Worm (Caenorhabditis elegans) whole organism, mixed stage, embryonic: ENCODE measurements around the gene F40E12.1.

Experiments
- M03D4.4 ChIP-seq: sonication (generic microtip); optimal IDR thresholded peaks from 2 replicates; lab custom pipeline; 2017; ENCODE audit warnings: mild to moderate bottlenecking, missing genetic modification characterization, missing compliant biosample characterization
- bed-3 ChIP-seq: fragments of 200-800 bp; sonication (Bioruptor generic); optimal IDR thresholded peaks from 3 replicates; lab custom pipeline; 2018; ENCODE audit warnings: mild to moderate bottlenecking, missing genetic modification characterization, moderate library complexity, missing compliant biosample characterization
- blmp-1 ChIP-seq: fragments of 150-350 bp; optimal IDR thresholded peaks from 2 replicates; lab custom pipeline; 2014; ENCODE audit warnings: missing biosample characterization, missing genetic modification characterization
- ceh-39 ChIP-seq: fragments of 150-350 bp; optimal IDR thresholded peaks from 2 replicates; lab custom pipeline; 2014; ENCODE audit warnings: missing biosample characterization, missing genetic modification characterization
- ceh-83 ChIP-seq: fragments of 200-800 bp; sonication (Bioruptor generic); optimal IDR thresholded peaks from 2 replicates; lab custom pipeline; 2018; ENCODE audit warnings: mild to moderate bottlenecking, missing genetic modification characterization, missing compliant biosample characterization
- ces-1 ChIP-seq: fragments of 150-350 bp; optimal IDR thresholded peaks from 2 replicates; lab custom pipeline; 2014; ENCODE audit warnings: missing biosample characterization, missing genetic modification reagents, missing genetic modification characterization
- cnd-1 ChIP-seq: fragments of 200-800 bp; sonication (Bioruptor generic); optimal IDR thresholded peaks from 2 replicates; lab custom pipeline; 2018; ENCODE audit warnings: mild to moderate bottlenecking, missing genetic modification characterization, missing compliant biosample characterization
- drap-1 ChIP-seq: fragments of 200-800 bp; sonication (Bioruptor generic); optimal IDR thresholded peaks from 3 replicates; lab custom pipeline; 2018; ENCODE audit warnings: mild to moderate bottlenecking, missing genetic modification characterization, missing compliant biosample characterization
- elt-1 ChIP-seq: sonication (generic microtip); optimal IDR thresholded peaks from 2 replicates; lab custom pipeline; 2017; ENCODE audit warnings: missing genetic modification characterization, mild to moderate bottlenecking, missing compliant biosample characterization, antibody characterized with exemption, moderate library complexity, borderline replicate concordance; ENCODE audit not compliant: insufficient read depth
- elt-3 ChIP-seq: fragments of 150-350 bp; optimal IDR thresholded peaks from 2 replicates; lab custom pipeline; 2014; ENCODE audit warnings: missing biosample characterization, missing genetic modification characterization
- flh-1 ChIP-seq: fragments of 200-800 bp; sonication (Bioruptor generic); optimal IDR thresholded peaks from 2 replicates; lab custom pipeline; 2018; ENCODE audit warnings: mild to moderate bottlenecking, missing genetic modification characterization, moderate library complexity, missing compliant biosample characterization
- hlh-1 ChIP-seq: fragments of 150-350 bp; optimal IDR thresholded peaks from 2 replicates; lab custom pipeline; 2014; ENCODE audit warnings: missing biosample characterization, missing genetic modification reagents, missing genetic modification characterization
- lin-13 ChIP-seq: fragments of 150-350 bp; optimal IDR thresholded peaks from 2 replicates; lab custom pipeline; 2014; ENCODE audit warnings: missing biosample characterization, missing genetic modification characterization
- lin-32 ChIP-seq: fragments of 200-800 bp; sonication (Bioruptor generic); optimal IDR thresholded peaks from 2 replicates; lab custom pipeline; 2018; ENCODE audit warnings: mild to moderate bottlenecking, missing genetic modification characterization, missing compliant biosample characterization
- lsy-2 ChIP-seq: fragments of 150-350 bp; optimal IDR thresholded peaks from 2 replicates; lab custom pipeline; 2014; ENCODE audit warnings: missing biosample characterization, missing genetic modification characterization
- mab-5 ChIP-seq: fragments of 150-350 bp; optimal IDR thresholded peaks from 2 replicates; lab custom pipeline; 2014; ENCODE audit warnings: missing biosample characterization, missing genetic modification characterization
- mep-1 ChIP-seq: fragments of 150-350 bp; optimal IDR thresholded peaks from 2 replicates; lab custom pipeline; 2017; ENCODE audit warnings: missing biosample characterization, missing genetic modification reagents, missing genetic modification characterization, inconsistent platforms
- mls-2 ChIP-seq: sonication (generic microtip); optimal IDR thresholded peaks from 2 replicates; lab custom pipeline; 2016; ENCODE audit warnings: mild to moderate bottlenecking, missing genetic modification characterization, moderate library complexity, missing compliant biosample characterization
- nhr-12 ChIP-seq: fragments of 150-350 bp; optimal IDR thresholded peaks from 2 replicates; lab custom pipeline; 2014; ENCODE audit warnings: missing biosample characterization, missing genetic modification characterization
- nhr-2 ChIP-seq: fragments of 150-350 bp; optimal IDR thresholded peaks from 2 replicates; lab custom pipeline; 2014; ENCODE audit warnings: missing biosample characterization, missing genetic modification characterization
- nhr-237 ChIP-seq: fragments of 150-350 bp; optimal IDR thresholded peaks from 2 replicates; lab custom pipeline; 2014; ENCODE audit warnings: missing biosample characterization, missing genetic modification characterization
- nhr-28 ChIP-seq: fragments of 150-350 bp; optimal IDR thresholded peaks from 2 replicates; lab custom pipeline; 2014; ENCODE audit warnings: missing biosample characterization, missing genetic modification characterization
- nhr-76 ChIP-seq: sonication (generic microtip); optimal IDR thresholded peaks from 2 replicates; lab custom pipeline; 2017; ENCODE audit warnings: missing biosample characterization, missing genetic modification characterization
- pha-4 ChIP-seq: fragments of 150-350 bp; optimal IDR thresholded peaks from 2 replicates; lab custom pipeline; 2018; ENCODE audit warnings: missing biosample characterization, missing genetic modification reagents, missing genetic modification characterization
- sem-2 ChIP-seq: fragments of 200-800 bp; sonication (Bioruptor generic); optimal IDR thresholded peaks from 2 replicates; lab custom pipeline; 2018; ENCODE audit warnings: mild to moderate bottlenecking, missing genetic modification characterization, missing compliant biosample characterization
- snpc-4 ChIP-seq: fragments of 150-350 bp; optimal IDR thresholded peaks from 2 replicates; lab custom pipeline; 2014; ENCODE audit warnings: missing biosample characterization, missing genetic modification characterization
- sptf-1 ChIP-seq: sonication (generic microtip); optimal IDR thresholded peaks from 2 replicates; lab custom pipeline; 2017; ENCODE audit warnings: mild to moderate bottlenecking, missing genetic modification characterization, moderate library complexity, missing compliant biosample characterization
- tbx-8 ChIP-seq: fragments of 200-800 bp; sonication (Bioruptor generic); optimal IDR thresholded peaks from 2 replicates; lab custom pipeline; 2018; ENCODE audit warnings: mild to moderate bottlenecking, missing genetic modification characterization, moderate library complexity, missing compliant biosample characterization
- unc-120 ChIP-seq: sonication (generic microtip); optimal IDR thresholded peaks from 2 replicates; lab custom pipeline; 2017; ENCODE audit warnings: missing genetic modification characterization, missing compliant biosample characterization; ENCODE audit not compliant: poor library complexity, severe bottlenecking
- unc-39 ChIP-seq: fragments of 150-350 bp; optimal IDR thresholded peaks from 2 replicates; lab custom pipeline; 2014; ENCODE audit warnings: missing biosample characterization, missing genetic modification characterization
- unc-62 ChIP-seq: fragments of 150-350 bp; optimal IDR thresholded peaks from 2 replicates; lab custom pipeline; 2014; ENCODE audit warnings: missing biosample characterization, missing genetic modification reagents, missing genetic modification characterization
- zip-8 ChIP-seq: fragments of 150-350 bp; optimal IDR thresholded peaks from 2 replicates; lab custom pipeline; 2014; ENCODE audit warnings: missing biosample characterization, missing genetic modification characterization
- ztf-11 ChIP-seq: fragments of 150-350 bp; optimal IDR thresholded peaks from 2 replicates; lab custom pipeline; 2014; ENCODE audit warnings: missing biosample characterization, missing genetic modification characterization

The F40E12.1 gene

DNA sequence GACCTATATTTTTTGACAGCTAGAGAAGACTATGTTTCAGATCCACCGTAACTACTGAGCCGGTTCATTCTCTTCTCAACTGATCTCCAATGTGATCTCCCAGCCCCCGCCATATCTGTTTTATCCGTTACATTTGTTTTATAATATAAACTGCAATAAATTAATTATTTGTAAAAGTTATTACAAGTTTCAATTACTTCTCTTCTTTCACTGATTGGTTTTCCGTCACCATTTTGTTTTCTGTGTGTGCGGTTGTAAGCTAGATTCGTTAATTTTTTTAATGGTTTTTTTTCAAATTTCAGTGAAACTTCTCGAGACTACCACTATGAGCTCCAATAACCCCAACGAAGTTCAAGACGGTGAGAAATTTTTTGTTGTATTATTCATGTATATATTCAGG, 13.2 kb downstream of the F40E12.1 start, which contains the start of gene M151.2:
TSS of gene M151.2 (plus strand) at position 301 of the 400 bp plus-strand sequence.
- TF ChIP-seq nhr-28 (tag; lab: Kevin White, UChicago) (no peak), cnd-1 (no peak), flh-1 (GFP tag; lab: Kevin White, UChicago) (no peak), tbx-8 (GFP tag; lab: Kevin White, UChicago) (no peak), unc-62 (GFP tag; lab: Kevin White, UChicago) (no peak), sem-2 (GFP tag; lab: Kevin White, UChicago) (no peak), pha-4 (tag; lab: Kevin White, UChicago) (no peak), ces-1 (GFP tag; lab: Kevin White, UChicago) (no peak), drap-1 (no peak), zip-8 (tag; lab: Kevin White, UChicago) (no peak), lsy-2 (tag; lab: Kevin White, UChicago) (no peak), ceh-39 (tag; lab: Kevin White, UChicago) (no peak), unc-120 (tag; lab: Kevin White, UChicago) (no peak), snpc-4 (tag; lab: Kevin White, UChicago) (no peak), mep-1 (tag; lab: Kevin White, UChicago) (no peak), hlh-1 (tag; lab: Kevin White, UChicago) (no peak)

DNA sequence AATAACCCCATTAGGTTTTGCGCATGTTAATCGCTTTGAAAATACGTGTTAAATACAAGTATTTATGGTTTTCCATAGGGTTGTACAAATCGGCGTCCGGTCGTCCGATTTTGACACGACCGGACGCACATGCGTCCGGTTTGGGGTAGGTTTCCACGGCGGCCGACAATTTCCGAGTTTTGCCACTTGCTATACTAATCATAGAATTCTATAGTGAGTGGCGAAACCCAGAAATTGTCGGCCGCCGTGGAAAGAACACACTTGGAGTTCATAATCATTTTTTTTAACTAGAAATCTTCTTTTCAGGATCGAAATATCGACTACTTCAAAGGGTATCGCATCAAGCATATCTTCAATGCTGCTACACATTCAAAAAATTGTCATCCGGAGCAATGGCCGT, 17.2 kb downstream of the F40E12.1 start:
- no peak for TF ChIP-seq lin-13 (tag; lab: Kevin White, UChicago)
- no peak for TF ChIP-seq nhr-28 (tag; lab: Kevin White, UChicago)
- no peak for TF ChIP-seq nhr-2 (tag; lab: Kevin White, UChicago)
- TF ChIP-seq blmp-1, result no peak

DNA sequence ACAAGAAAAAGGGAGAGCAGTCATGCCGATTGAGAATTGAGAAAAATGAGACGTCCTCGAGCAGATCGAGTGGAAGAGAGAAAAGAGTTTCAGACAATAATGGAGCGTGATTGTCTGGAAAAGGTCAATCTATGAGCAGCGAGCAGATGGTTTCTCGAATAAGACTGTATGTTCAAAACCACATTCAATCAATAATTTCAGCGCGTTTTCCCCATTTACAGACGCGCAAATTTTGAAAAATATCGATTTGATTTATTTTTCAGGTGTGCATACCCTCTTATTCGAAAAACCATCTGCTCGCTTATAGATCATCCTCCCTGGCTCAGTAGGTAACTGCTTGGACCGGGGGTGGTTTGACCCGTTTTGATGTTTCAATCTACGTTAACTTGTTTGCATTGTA, 21.6 kb downstream of the F40E12.1 start, which contains the start of gene fbxb-31:
TSS of gene fbxb-31 (minus strand) at position 101 of the 400 bp plus-strand sequence.
- no peak for TF ChIP-seq lsy-2 (tag; lab: Kevin White, UChicago)
- TF ChIP-seq sptf-1, result no peak
- TF ChIP-seq nhr-12, result no peak
- TF ChIP-seq unc-62 (GFP tag; lab: Kevin White, UChicago), result no peak
- TF ChIP-seq nhr-2 (tag; lab: Kevin White, UChicago), result no peak
- no peak for TF ChIP-seq ceh-83 (GFP tag; lab: Kevin White, UChicago)
- TF ChIP-seq nhr-28 (tag; lab: Kevin White, UChicago), result no peak
- no peak for TF ChIP-seq cnd-1
- no peak for TF ChIP-seq ces-1 (GFP tag; lab: Kevin White, UChicago)
- TF ChIP-seq unc-120 (tag; lab: Kevin White, UChicago), result no peak
- no peak for TF ChIP-seq lin-13 (tag; lab: Kevin White, UChicago)
- no peak for TF ChIP-seq blmp-1
- no peak for TF ChIP-seq elt-1

DNA sequence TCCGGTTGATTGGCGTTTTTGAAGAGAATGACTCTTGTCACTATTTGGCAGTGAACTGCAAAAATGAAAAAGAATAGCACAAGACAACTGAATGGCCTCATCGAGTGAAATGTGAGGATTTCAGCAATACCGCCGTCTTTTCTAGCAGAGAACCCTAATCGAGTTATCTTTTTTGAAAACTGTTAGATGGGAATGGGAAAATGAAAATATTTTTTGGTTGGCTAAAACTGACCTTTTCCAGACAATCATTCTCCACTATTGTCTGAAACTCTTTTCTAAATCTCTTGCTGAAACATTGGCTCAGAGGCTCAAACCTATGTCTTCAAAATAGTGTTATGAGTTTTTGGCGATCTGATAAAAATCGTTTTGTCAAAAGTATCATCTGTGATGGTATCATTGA, 22.6 kb downstream of the F40E12.1 start, which contains the start of gene M151.10:
TSS of gene M151.10 (minus strand) at position 101 of the 400 bp plus-strand sequence.
- TF ChIP-seq unc-62 (GFP tag; lab: Kevin White, UChicago) (no peak), cnd-1 (no peak), drap-1 (no peak), nhr-28 (tag; lab: Kevin White, UChicago) (no peak), nhr-237 (no peak), unc-39 (tag; lab: Kevin White, UChicago) (no peak), sptf-1 (no peak), ceh-83 (GFP tag; lab: Kevin White, UChicago) (no peak), lin-32 (GFP tag; lab: Kevin White, UChicago) (no peak), bed-3 (GFP tag; lab: Kevin White, UChicago) (no peak), unc-120 (tag; lab: Kevin White, UChicago) (no peak), ces-1 (GFP tag; lab: Kevin White, UChicago) (no peak)

DNA sequence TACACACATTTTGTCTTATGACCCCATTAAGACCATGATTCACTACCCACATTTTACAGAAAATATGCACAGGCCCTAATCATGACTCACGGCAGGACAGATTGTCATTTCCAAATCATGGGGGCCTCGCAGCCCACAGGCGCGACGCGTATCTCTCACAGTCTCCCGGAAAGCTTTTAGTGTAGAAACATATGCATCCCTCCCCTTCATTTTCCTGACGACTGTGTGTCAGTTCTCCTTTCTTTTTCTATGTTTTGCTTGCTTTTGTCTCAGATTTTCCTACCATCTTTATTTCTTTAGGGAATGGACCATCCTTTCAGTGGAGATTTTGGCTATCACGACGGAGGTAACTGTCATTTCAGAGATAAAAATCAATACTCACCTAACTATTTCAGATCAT, 23.6 kb downstream of the F40E12.1 start, which contains the start of gene M151.1:
TSS of gene M151.1 (plus strand) at position 301 of the 400 bp plus-strand sequence.
- TF ChIP-seq ceh-83 (GFP tag; lab: Kevin White, UChicago) (no peak), blmp-1 (no peak), nhr-2 (tag; lab: Kevin White, UChicago) (no peak)

DNA sequence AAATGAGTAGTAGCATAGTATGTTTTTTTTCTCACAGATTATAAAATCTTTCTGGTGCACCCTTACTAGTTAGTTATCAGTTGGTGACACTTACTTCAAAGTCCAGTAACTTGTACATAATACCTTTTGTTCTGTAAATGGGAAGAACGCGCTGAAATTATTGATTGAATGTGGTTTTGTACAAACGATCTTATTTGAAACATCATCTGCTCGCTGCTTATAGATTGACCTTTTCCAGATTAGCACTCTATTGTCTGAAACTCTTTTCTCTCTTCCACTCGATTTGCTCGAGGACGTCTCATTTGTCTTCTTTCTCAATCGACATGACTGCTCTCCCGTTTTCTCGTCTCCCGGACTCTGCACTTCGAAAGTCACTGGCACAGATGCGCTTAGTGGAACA, 29.5 kb downstream of the F40E12.1 start, which contains the start of gene fbxb-33:
TSS of gene fbxb-33 (plus strand) at position 301 of the 400 bp plus-strand sequence.
- TF ChIP-seq unc-120 (tag; lab: Kevin White, UChicago) (no peak), elt-3 (tag; lab: Kevin White, UChicago) (no peak), M03D4.4 (tag; lab: Kevin White, UChicago) (no peak), nhr-2 (tag; lab: Kevin White, UChicago) (no peak), nhr-28 (tag; lab: Kevin White, UChicago) (no peak), snpc-4 (tag; lab: Kevin White, UChicago) (no peak), nhr-76 (no peak), mls-2 (tag; lab: Kevin White, UChicago) (no peak), mab-5 (tag; lab: Kevin White, UChicago) (no peak), nhr-12 (no peak), ztf-11 (tag; lab: Kevin White, UChicago) (no peak), sem-2 (GFP tag; lab: Kevin White, UChicago) (no peak), cnd-1 (no peak), elt-1 (no peak), nhr-237 (no peak), ceh-83 (GFP tag; lab: Kevin White, UChicago) (no peak), lsy-2 (tag; lab: Kevin White, UChicago) (no peak), drap-1 (no peak)
